Worm (Caenorhabditis elegans) whole organism, L4 larva: Measurements from ENCODE around the gene sde-2.
A peak's percentile ranks its signal among the peaks of the same experiment; 100 is the strongest.

Experiments
- ces-1 ChIP-seq: fragments of 150-350 bp; sonication (generic microtip); optimal IDR thresholded peaks from 4 replicates; lab custom pipeline; 2014; ENCODE audit warnings: missing biosample characterization, missing genetic modification reagents, missing genetic modification characterization
- dmd-6 ChIP-seq: fragments of 200-800 bp; sonication (Bioruptor generic); IDR thresholded peaks from 2 replicates; pipeline ENCODE4 v1.3.6; 2022; ENCODE audit warnings: missing genetic modification reagents, missing genetic modification characterization, missing compliant biosample characterization
- egl-27 ChIP-seq: sonication (generic microtip); optimal IDR thresholded peaks from 3 replicates; lab custom pipeline; 2017; ENCODE audit warnings: missing biosample characterization, missing genetic modification reagents, missing genetic modification characterization
- fkh-10 ChIP-seq: fragments of 150-350 bp; optimal IDR thresholded peaks from 2 replicates; lab custom pipeline; 2014; ENCODE audit warnings: missing biosample characterization, missing genetic modification reagents, missing genetic modification characterization
- lsy-2 ChIP-seq, 2 experiments: fragments of 150-350 bp in 1 of 2; sonication (generic microtip) in 1 of 2; optimal IDR thresholded peaks; 2 replicates each; lab custom pipeline; 2014 to 2017; ENCODE audit warnings: missing biosample characterization in 2 of 2, missing genetic modification characterization in 2 of 2
- madf-5 ChIP-seq, 2 experiments: fragments of 200-800 bp; sonication (Bioruptor generic); IDR thresholded peaks; 2 replicates each; pipeline ENCODE4 v1.3.6; 2022; ENCODE audit warnings: missing compliant biosample characterization in 2 of 2, missing genetic modification characterization in 2 of 2
- nhr-102 ChIP-seq: sonication (generic microtip); optimal IDR thresholded peaks from 2 replicates; lab custom pipeline; 2016; ENCODE audit warnings: mild to moderate bottlenecking, missing genetic modification characterization, moderate library complexity, missing compliant biosample characterization
- nhr-11 ChIP-seq: fragments of 150-350 bp; optimal IDR thresholded peaks from 2 replicates; lab custom pipeline; 2014; ENCODE audit warnings: missing biosample characterization, missing genetic modification characterization

DNA sequence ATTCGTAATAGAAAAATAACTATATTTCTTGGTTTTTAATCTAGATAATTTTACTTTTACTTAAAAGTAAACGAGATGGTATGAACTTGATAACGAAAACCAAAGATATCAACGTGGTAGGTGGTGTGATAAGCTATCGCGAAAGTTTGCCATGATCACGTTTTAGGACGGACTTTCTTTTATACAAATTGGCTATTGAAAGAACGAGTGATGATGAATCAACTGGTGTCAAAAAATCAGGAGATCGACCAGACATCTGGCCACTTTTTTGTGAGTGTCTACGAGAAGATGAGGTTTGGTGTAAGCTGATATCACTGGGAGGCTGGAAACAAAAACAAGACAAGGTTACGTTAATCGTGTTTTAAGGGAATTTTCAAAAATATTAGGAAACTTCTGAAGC is 31.8 kb downstream of the sde-2 start:
- TF ChIP-seq fkh-10 (no peak), ces-1 (GFP tag; lab: Kevin White, UChicago) (no peak), egl-27 (tag; lab: Kevin White, UChicago) (no peak), madf-5 (GFP tag; IDR thresholded peaks at IDR 0.05; lab: Robert Waterston, UW) (no peak), dmd-6 (GFP tag; lab: Robert Waterston, UW) (peak; percentile 60), nhr-11 (tag; lab: Kevin White, UChicago) (no peak), lsy-2 (tag; optimal IDR thresholded peaks at IDR 0.05; lab: Kevin White, UChicago) (no peak), nhr-102 (tag; lab: Kevin White, UChicago) (no peak)
